Worm (Caenorhabditis elegans) whole organism, late embryonic: ENCODE results near the gene spcs-2.

Experiments used
- C08G9.2 ChIP-seq: sonication (generic microtip); optimal IDR thresholded peaks from 2 replicates; lab custom pipeline; 2016; ENCODE audit warnings: mild to moderate bottlenecking, missing genetic modification characterization, moderate library complexity, missing compliant biosample characterization
- C38D4.7 ChIP-seq: fragments of 200-800 bp; sonication (Bioruptor generic); optimal IDR thresholded peaks from 2 replicates; lab custom pipeline; 2018; ENCODE audit warnings: mild to moderate bottlenecking, missing genetic modification characterization, moderate library complexity, missing compliant biosample characterization
- F13H6.1 ChIP-seq: sonication (generic microtip); optimal IDR thresholded peaks from 2 replicates; lab custom pipeline; 2016; ENCODE audit warnings: missing genetic modification characterization, missing compliant biosample characterization
- Y22D7AL.16 ChIP-seq: sonication (generic microtip); optimal IDR thresholded peaks from 2 replicates; lab custom pipeline; 2016; ENCODE audit warnings: missing genetic modification characterization, missing compliant biosample characterization
- ahr-1 ChIP-seq: sonication (generic microtip); optimal IDR thresholded peaks from 2 replicates; lab custom pipeline; 2016; ENCODE audit warnings: missing genetic modification characterization, missing compliant biosample characterization
- ceh-14 ChIP-seq: sonication (generic microtip); optimal IDR thresholded peaks from 2 replicates; lab custom pipeline; 2016; ENCODE audit warnings: missing genotype, missing genetic modification characterization, missing compliant biosample characterization
- ceh-18 ChIP-seq: sonication (generic microtip); optimal IDR thresholded peaks from 2 replicates; lab custom pipeline; 2016; ENCODE audit warnings: missing genetic modification characterization, missing compliant biosample characterization
- ceh-19 ChIP-seq: fragments of 200-800 bp; sonication (Bioruptor generic); optimal IDR thresholded peaks from 2 replicates; lab custom pipeline; 2018; ENCODE audit warnings: mild to moderate bottlenecking, missing genetic modification characterization, missing compliant biosample characterization
- ceh-2 ChIP-seq: sonication (generic microtip); optimal IDR thresholded peaks from 2 replicates; lab custom pipeline; 2016; ENCODE audit warnings: missing genotype, missing genetic modification characterization, missing compliant biosample characterization
- ceh-22 ChIP-seq: sonication (generic microtip); optimal IDR thresholded peaks from 2 replicates; lab custom pipeline; 2017; ENCODE audit warnings: missing biosample characterization, missing genetic modification characterization
- ceh-30 ChIP-seq: fragments of 150-350 bp; optimal IDR thresholded peaks from 2 replicates; lab custom pipeline; 2014; ENCODE audit warnings: missing biosample characterization, missing genetic modification characterization
- ceh-34 ChIP-seq: sonication (generic microtip); optimal IDR thresholded peaks from 2 replicates; lab custom pipeline; 2016; ENCODE audit warnings: mild to moderate bottlenecking, missing genetic modification characterization, missing compliant biosample characterization
- ceh-45 ChIP-seq: fragments of 200-800 bp; sonication (Bioruptor generic); IDR thresholded peaks from 2 replicates; pipeline ENCODE4 v1.3.6; 2022; ENCODE audit warnings: missing genetic modification reagents, missing genetic modification characterization, missing compliant biosample characterization
- ceh-48 ChIP-seq: sonication (generic microtip); optimal IDR thresholded peaks from 2 replicates; lab custom pipeline; 2016; ENCODE audit warnings: missing genetic modification characterization, inconsistent platforms, missing compliant biosample characterization
- ceh-9 ChIP-seq: sonication (generic microtip); optimal IDR thresholded peaks from 2 replicates; lab custom pipeline; 2016; ENCODE audit warnings: mild to moderate bottlenecking, missing genetic modification characterization, inconsistent platforms, missing compliant biosample characterization
- elt-2 ChIP-seq: sonication (generic microtip); optimal IDR thresholded peaks from 2 replicates; lab custom pipeline; 2016; ENCODE audit warnings: missing genetic modification reagents, missing genetic modification characterization, missing compliant biosample characterization
- ets-4 ChIP-seq: sonication (generic microtip); optimal IDR thresholded peaks from 2 replicates; lab custom pipeline; 2016; ENCODE audit warnings: missing genetic modification characterization, missing compliant biosample characterization
- fax-1 ChIP-seq: sonication (generic microtip); optimal IDR thresholded peaks from 2 replicates; lab custom pipeline; 2016; ENCODE audit warnings: missing genotype, missing genetic modification characterization, missing compliant biosample characterization
- fkh-10 ChIP-seq: fragments of 150-350 bp; optimal IDR thresholded peaks from 2 replicates; lab custom pipeline; 2014; ENCODE audit warnings: missing biosample characterization, missing genetic modification reagents, missing genetic modification characterization
- hlh-15 ChIP-seq: sonication (generic microtip); optimal IDR thresholded peaks from 2 replicates; lab custom pipeline; 2016; ENCODE audit warnings: missing genetic modification characterization, missing compliant biosample characterization
- hlh-30 ChIP-seq: sonication (generic microtip); optimal IDR thresholded peaks from 2 replicates; lab custom pipeline; 2017; ENCODE audit warnings: antibody characterized with exemption, missing genetic modification characterization, missing compliant biosample characterization; ENCODE audit not compliant: insufficient read depth
- hlh-8 ChIP-seq: sonication (generic microtip); optimal IDR thresholded peaks from 2 replicates; lab custom pipeline; 2016; ENCODE audit warnings: missing genotype, missing genetic modification characterization, missing compliant biosample characterization
- lim-6 ChIP-seq: sonication (generic microtip); optimal IDR thresholded peaks from 2 replicates; lab custom pipeline; 2016; ENCODE audit warnings: missing genetic modification characterization, missing compliant biosample characterization
- lin-11 ChIP-seq: fragments of 200-800 bp; sonication (Bioruptor generic); optimal IDR thresholded peaks from 2 replicates; lab custom pipeline; 2018; ENCODE audit warnings: mild to moderate bottlenecking, missing genetic modification characterization, missing compliant biosample characterization
- mec-3 ChIP-seq: sonication (generic microtip); optimal IDR thresholded peaks from 2 replicates; lab custom pipeline; 2016; ENCODE audit warnings: borderline replicate concordance, missing genetic modification characterization, missing compliant biosample characterization
- nfya-1 ChIP-seq: sonication (generic microtip); optimal IDR thresholded peaks from 2 replicates; lab custom pipeline; 2017; ENCODE audit warnings: missing genetic modification characterization, mild to moderate bottlenecking, missing compliant biosample characterization, antibody characterized with exemption, moderate library complexity
- nhr-11 ChIP-seq: fragments of 150-350 bp; optimal IDR thresholded peaks from 2 replicates; lab custom pipeline; 2014; ENCODE audit warnings: missing biosample characterization, missing genetic modification characterization
- nhr-232 ChIP-seq: sonication (generic microtip); optimal IDR thresholded peaks from 2 replicates; lab custom pipeline; 2016; ENCODE audit warnings: missing genetic modification characterization, missing compliant biosample characterization
- pha-2 ChIP-seq: sonication (generic microtip); optimal IDR thresholded peaks from 2 replicates; lab custom pipeline; 2017; ENCODE audit warnings: mild to moderate bottlenecking, missing genetic modification characterization, missing compliant biosample characterization
- pha-4 ChIP-seq: fragments of 150-350 bp; optimal IDR thresholded peaks from 2 replicates; lab custom pipeline; 2018; ENCODE audit warnings: missing biosample characterization, missing genetic modification reagents, missing genetic modification characterization
- pqm-1 ChIP-seq: sonication (generic microtip); optimal IDR thresholded peaks from 2 replicates; lab custom pipeline; 2016; ENCODE audit warnings: missing genetic modification characterization, missing compliant biosample characterization
- sdc-2 ChIP-seq: sonication (generic microtip); optimal IDR thresholded peaks from 2 replicates; lab custom pipeline; 2016; ENCODE audit warnings: missing genotype, missing genetic modification characterization, missing compliant biosample characterization
- sox-4 ChIP-seq: sonication (generic microtip); optimal IDR thresholded peaks from 2 replicates; lab custom pipeline; 2017; ENCODE audit warnings: mild to moderate bottlenecking, missing genetic modification characterization, inconsistent platforms, missing compliant biosample characterization
- tbx-2 ChIP-seq: sonication (generic microtip); optimal IDR thresholded peaks from 2 replicates; lab custom pipeline; 2016; ENCODE audit warnings: missing genetic modification characterization, missing compliant biosample characterization
- tbx-7 ChIP-seq: sonication (generic microtip); optimal IDR thresholded peaks from 2 replicates; lab custom pipeline; 2016; ENCODE audit warnings: missing genotype, missing genetic modification characterization, missing compliant biosample characterization
- ttx-3 ChIP-seq: sonication (generic microtip); optimal IDR thresholded peaks from 2 replicates; lab custom pipeline; 2016; ENCODE audit warnings: missing genetic modification reagents, missing genetic modification characterization, missing compliant biosample characterization
- unc-3 ChIP-seq, 2 experiments: fragments of 200-800 bp in 1 of 2; sonication (Bioruptor generic) in 1 of 2; sonication (generic microtip) in 1 of 2; conservative IDR thresholded peaks in 1 of 2; optimal IDR thresholded peaks in 1 of 2; 2 replicates each; pipeline versions ENCODE4 v1.3.6 to Lab custom; 2016 to 2022; ENCODE audit warnings: missing compliant biosample characterization in 2 of 2, missing genetic modification characterization in 2 of 2, missing genetic modification reagents in 1 of 2
- unc-42 ChIP-seq: sonication (generic microtip); optimal IDR thresholded peaks from 2 replicates; lab custom pipeline; 2016; ENCODE audit warnings: missing genotype, missing genetic modification characterization, missing compliant biosample characterization
- unc-86 ChIP-seq: sonication (generic microtip); optimal IDR thresholded peaks from 2 replicates; lab custom pipeline; 2016; ENCODE audit warnings: missing genetic modification characterization, missing compliant biosample characterization
- zip-5 ChIP-seq: sonication (generic microtip); optimal IDR thresholded peaks from 2 replicates; lab custom pipeline; 2016; ENCODE audit warnings: missing genetic modification characterization, missing compliant biosample characterization
- ztf-16 ChIP-seq: sonication (generic microtip); optimal IDR thresholded peaks from 2 replicates; lab custom pipeline; 2017; ENCODE audit warnings: missing genetic modification characterization, missing compliant biosample characterization

Gene spcs-2

ce11 chrIII:12841328-12841727, 33.5 kb upstream of the spcs-2 start:
- TF ChIP-seq nhr-232 (tag; lab: Kevin White, UChicago) (no peak), pha-4 (tag; lab: Kevin White, UChicago) (no peak), unc-42 (tag; lab: Kevin White, UChicago) (peak; percentile 22), pqm-1 (tag; lab: Kevin White, UChicago) (no peak), F13H6.1 (tag; lab: Kevin White, UChicago) (no peak), sox-4 (tag; lab: Kevin White, UChicago) (no peak), nhr-11 (no peak)

ce11 chrIII:12842858-12843257, 32.0 kb upstream of the spcs-2 start:
- TF ChIP-seq unc-86: no peak
- no peak for TF ChIP-seq ceh-45 (GFP tag; lab: Robert Waterston, UW)
- TF ChIP-seq Y22D7AL.16 (tag; lab: Kevin White, UChicago): no peak
- TF ChIP-seq fax-1 (tag; lab: Kevin White, UChicago): no peak
- no peak for TF ChIP-seq ceh-30 (tag; lab: Kevin White, UChicago)
- no peak for TF ChIP-seq F13H6.1 (tag; lab: Kevin White, UChicago)
- no peak for TF ChIP-seq mec-3 (tag; lab: Kevin White, UChicago)
- no peak for TF ChIP-seq ceh-22
- TF ChIP-seq hlh-8: no peak
- no peak for TF ChIP-seq hlh-30 (tag; lab: Kevin White, UChicago)
- TF ChIP-seq elt-2: no peak
- no peak for TF ChIP-seq ceh-14 (tag; lab: Kevin White, UChicago)
- no peak for TF ChIP-seq lim-6 (tag; lab: Kevin White, UChicago)
- TF ChIP-seq ceh-2 (tag; lab: Kevin White, UChicago): no peak
- no peak for TF ChIP-seq pha-2
- no peak for TF ChIP-seq nfya-1

ce11 chrIII:12847623-12848022, 27.2 kb upstream of the spcs-2 start:
- TF ChIP-seq ets-4 (tag; lab: Kevin White, UChicago): no peak
- no peak for TF ChIP-seq ceh-45 (GFP tag; lab: Robert Waterston, UW)
- no peak for TF ChIP-seq tbx-7 (tag; lab: Kevin White, UChicago)
- TF ChIP-seq lin-11: no peak
- no peak for TF ChIP-seq ahr-1 (tag; lab: Kevin White, UChicago)
- TF ChIP-seq F13H6.1 (tag; lab: Kevin White, UChicago): no peak
- no peak for TF ChIP-seq unc-86
- no peak for TF ChIP-seq ceh-9
- no peak for TF ChIP-seq ceh-2 (tag; lab: Kevin White, UChicago)
- TF ChIP-seq ceh-34 (tag; lab: Kevin White, UChicago): no peak
- TF ChIP-seq C08G9.2 (tag; lab: Kevin White, UChicago): no peak
- no peak for TF ChIP-seq ceh-18 (tag; lab: Kevin White, UChicago)
- no peak for TF ChIP-seq tbx-2 (tag; lab: Kevin White, UChicago)
- TF ChIP-seq ceh-48: no peak
- no peak for TF ChIP-seq ceh-19 (GFP tag; lab: Kevin White, UChicago)
- TF ChIP-seq unc-3 (GFP tag; conservative IDR thresholded peaks at IDR 0.05; lab: Robert Waterston, UW): no peak
- TF ChIP-seq unc-3 (tag; optimal IDR thresholded peaks at IDR 0.05; lab: Kevin White, UChicago): no peak
- no peak for TF ChIP-seq ttx-3
- no peak for TF ChIP-seq ztf-16 (tag; lab: Kevin White, UChicago)
- TF ChIP-seq lim-6 (tag; lab: Kevin White, UChicago): no peak
- TF ChIP-seq, all 69 proteins: peak for 0

ce11 chrIII:12848981-12849589, 25.7 kb upstream of the spcs-2 start:
- no peak for TF ChIP-seq hlh-15 (tag; lab: Kevin White, UChicago)
- TF ChIP-seq fkh-10 (GFP tag; lab: Kevin White, UChicago): no peak
- no peak for TF ChIP-seq ceh-19 (GFP tag; lab: Kevin White, UChicago)
- TF ChIP-seq zip-5 (tag; lab: Kevin White, UChicago): no peak
- no peak for TF ChIP-seq elt-2
- no peak for TF ChIP-seq Y22D7AL.16 (tag; lab: Kevin White, UChicago)
- no peak for TF ChIP-seq sdc-2
- no peak for TF ChIP-seq C38D4.7 (GFP tag; lab: Kevin White, UChicago)
